Worm (Caenorhabditis elegans): ENCODE data around the gene mig-5.

Gene mig-5

DNA sequence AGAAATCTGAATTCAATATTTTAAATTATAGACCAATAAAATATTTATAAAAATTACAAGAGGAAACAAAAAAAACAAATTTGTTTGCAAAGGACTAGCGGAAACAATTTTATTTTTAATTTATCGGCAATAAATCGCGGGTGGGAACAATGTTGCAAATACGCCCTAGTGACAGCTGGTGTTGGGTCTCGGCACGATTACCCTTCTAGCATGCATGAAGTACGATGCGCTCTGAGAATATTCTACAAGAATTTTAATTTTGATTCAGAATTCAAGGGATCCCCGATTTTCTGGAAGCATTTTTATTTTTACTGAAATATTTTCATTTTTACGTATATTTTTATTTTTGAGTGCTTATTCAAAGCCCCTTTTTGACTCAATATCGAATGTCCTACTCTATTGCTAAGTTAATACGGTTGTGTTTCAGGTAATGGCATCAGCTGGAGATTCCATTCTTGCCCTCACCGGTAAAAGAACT, at the start of gene mig-5, which contains the start of gene cct-1:
TSS of gene mig-5 (minus strand) at position 8 of the 478 bp plus-strand sequence.
TSS of gene cct-1 (plus strand) at position 428 of the 478 bp plus-strand sequence.
- no peak for TF ChIP-seq unc-62 (GFP tag; optimal IDR thresholded peaks at IDR 0.05)

- no peak for TF ChIP-seq unc-62 (GFP tag; optimal IDR thresholded peaks at IDR 0.05)
These were observed 47.7 kb upstream of the mig-5 start, which contains the start of gene M110.7 for ce11 chrII:8232489-8232888. TSS of gene M110.7 (plus strand) at chrII:8232789.

- no peak for TF ChIP-seq unc-62 (GFP tag; optimal IDR thresholded peaks at IDR 0.05)
These were observed 46.2 kb upstream of the mig-5 start, which contains the start of gene M110.9 for ce11 chrII:8230976-8231375. TSS of gene M110.9 (plus strand) at chrII:8231276.

DNA sequence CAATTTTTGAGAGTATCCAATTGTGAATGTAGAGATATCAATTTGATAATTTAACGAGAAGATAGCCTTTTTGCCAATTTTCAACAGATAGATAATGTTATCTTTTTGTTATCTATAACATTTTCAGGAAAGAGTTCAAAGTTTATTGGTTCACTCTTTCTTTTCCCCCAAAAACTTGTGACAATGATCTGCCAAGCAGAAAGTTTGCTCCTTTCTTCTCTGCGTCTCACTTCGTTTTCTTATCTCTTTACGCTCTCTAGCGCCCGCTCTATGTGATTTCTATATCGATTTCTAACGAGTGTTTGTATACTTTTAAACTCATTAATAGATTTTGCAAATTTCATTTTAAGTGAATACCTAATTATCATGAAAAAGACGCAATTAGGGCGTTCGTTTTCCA, 41.7 kb upstream of the mig-5 start:
- no peak for TF ChIP-seq unc-62 (GFP tag; optimal IDR thresholded peaks at IDR 0.05)

- no peak for TF ChIP-seq unc-62 (GFP tag; optimal IDR thresholded peaks at IDR 0.05)
These were observed 41.1 kb upstream of the mig-5 start for ce11 chrII:8225914-8226313.

DNA sequence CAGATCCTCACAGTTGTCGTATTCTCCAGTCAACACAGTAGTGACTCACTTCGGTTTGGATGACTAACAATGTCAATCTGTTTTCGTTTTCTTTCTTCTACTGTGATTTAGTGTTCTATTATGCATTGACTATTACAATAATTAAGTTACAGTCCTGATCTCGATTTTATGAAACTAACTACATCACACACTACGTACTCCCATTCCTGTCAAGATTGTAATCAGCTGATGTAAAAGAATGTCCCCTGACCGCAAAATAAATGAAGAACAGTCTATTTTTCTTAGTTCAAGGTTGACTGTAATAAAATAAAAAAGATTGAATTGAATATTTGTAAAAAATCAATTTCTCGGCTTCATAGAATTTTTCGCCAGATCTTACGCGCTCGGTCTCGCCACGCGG, 40.5 kb upstream of the mig-5 start:
- no peak for TF ChIP-seq unc-62 (GFP tag; optimal IDR thresholded peaks at IDR 0.05)

DNA sequence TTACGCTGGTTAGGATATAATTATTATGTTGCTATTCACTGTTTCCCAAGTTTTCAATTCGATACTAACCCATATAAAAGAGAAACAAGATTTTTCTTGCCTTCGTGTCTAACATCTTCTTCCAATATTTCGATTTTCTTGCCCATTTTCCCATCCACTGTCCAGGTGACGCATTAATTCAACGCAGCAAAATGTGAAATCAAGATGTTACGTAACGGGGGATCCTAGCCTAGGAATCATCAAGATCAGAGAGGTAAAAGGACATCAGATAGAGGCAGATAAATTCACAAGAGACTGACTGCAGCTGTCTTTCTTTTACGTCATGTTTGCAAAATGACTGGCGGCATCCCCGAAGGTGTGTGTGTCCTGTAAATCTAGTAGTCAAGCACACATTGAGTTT, 39.8 kb upstream of the mig-5 start:
- no peak for TF ChIP-seq unc-62 (GFP tag; optimal IDR thresholded peaks at IDR 0.05)

DNA sequence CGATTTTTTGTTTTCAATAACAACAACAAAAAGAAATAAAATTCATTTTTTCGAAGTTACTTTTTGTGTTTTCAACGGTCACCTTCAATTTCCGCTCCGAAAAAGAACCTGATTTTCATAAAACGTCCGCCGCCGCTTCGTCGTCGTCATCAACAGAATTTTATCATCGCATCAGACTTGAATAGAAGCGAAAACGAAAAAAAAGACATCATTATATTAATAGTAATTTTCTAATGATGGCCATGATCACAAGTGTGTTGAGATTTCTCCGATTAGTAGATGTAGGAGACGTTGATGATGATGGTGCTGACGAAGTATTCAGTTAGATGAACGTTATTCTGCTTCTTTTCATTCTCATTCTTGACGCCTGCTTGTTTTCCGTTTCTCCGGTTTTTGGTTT, 39.1 kb upstream of the mig-5 start:
- no peak for TF ChIP-seq unc-62 (GFP tag; optimal IDR thresholded peaks at IDR 0.05)

DNA sequence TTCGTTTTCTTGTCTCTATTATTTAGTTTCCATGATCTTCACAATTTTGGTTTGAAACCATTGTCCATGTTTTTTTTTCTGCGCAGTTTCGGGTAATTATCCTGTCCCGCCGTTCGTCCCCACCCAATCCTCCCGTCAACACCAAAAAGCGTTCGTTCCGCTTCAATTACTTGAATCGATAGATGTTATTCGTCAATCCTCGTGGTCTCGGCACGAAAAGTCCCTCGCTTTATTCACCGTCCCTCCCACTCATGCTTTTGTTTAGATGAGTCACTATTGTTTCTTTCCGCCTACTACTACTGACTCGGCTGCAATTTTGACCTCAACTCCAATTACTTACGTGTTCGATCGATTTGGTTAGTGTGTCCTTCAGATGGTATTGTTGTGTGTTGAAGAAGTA, 38.6 kb upstream of the mig-5 start:
- no peak for TF ChIP-seq unc-62 (GFP tag; optimal IDR thresholded peaks at IDR 0.05)

ce11 chrII:8222309-8223065, 37.7 kb upstream of the mig-5 start, which contains the start of gene dab-1:
TSS of gene dab-1 (plus strand) at chrII:8222386.
- TF ChIP-seq unc-62 (GFP tag; optimal IDR thresholded peaks at IDR 0.05): no peak

ce11 chrII:8220267-8220666, 35.4 kb upstream of the mig-5 start:
- TF ChIP-seq unc-62 (GFP tag; optimal IDR thresholded peaks at IDR 0.05): no peak

DNA sequence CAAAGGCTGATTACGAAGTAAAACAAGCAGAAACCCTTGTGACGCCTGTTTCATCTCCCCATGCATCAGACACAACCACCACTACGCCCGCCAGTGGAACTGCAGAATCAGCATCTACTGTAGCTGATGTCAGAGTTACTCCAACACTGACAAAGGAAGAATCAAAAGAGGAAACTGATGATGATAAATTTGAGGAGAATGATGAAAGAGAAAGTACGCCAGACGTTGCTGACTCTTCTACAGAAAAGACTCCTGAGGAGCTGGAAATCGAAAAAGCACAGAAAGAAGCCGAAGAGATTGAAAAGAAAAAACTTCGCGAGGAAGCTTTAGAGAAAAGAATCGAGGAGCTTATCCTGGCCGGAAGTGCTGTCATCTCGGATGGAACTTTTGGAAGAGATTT, 33.4 kb upstream of the mig-5 start:
- no peak for TF ChIP-seq unc-62 (GFP tag; optimal IDR thresholded peaks at IDR 0.05)

ce11 chrII:8216922-8217321, 32.1 kb upstream of the mig-5 start, which contains the start of gene ifg-1:
TSS of gene ifg-1 (plus strand) at chrII:8217222.
- TF ChIP-seq unc-62 (GFP tag; optimal IDR thresholded peaks at IDR 0.05): no peak

DNA sequence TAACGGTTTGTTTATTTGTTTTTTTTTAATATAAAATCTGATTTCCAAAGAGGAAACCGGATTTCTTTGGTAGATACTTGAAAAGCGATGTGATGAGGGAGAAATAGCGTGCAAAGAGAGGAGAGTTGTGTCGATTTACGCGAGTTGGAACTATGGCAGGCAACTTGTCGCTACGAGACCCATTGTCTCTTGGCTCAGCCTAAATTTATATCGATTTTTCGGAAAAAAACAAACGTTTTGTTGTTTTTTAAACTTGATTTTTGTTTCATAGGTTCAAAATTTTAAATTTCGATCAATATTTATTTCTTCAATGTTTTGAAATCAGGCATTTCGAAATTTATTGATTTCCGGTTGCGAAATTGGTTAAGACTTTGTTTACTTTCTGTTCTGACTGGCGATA, 31.6 kb upstream of the mig-5 start, which contains the start of gene M110.3:
TSS of gene M110.3 (minus strand) at position 184 of the 400 bp plus-strand sequence.
- no peak for TF ChIP-seq unc-62 (GFP tag; optimal IDR thresholded peaks at IDR 0.05)

ce11 chrII:8214367-8214766, 29.5 kb upstream of the mig-5 start, which contains the start of gene M110.10:
TSS of gene M110.10 (minus strand) at chrII:8214467.
- no peak for TF ChIP-seq unc-62 (GFP tag; optimal IDR thresholded peaks at IDR 0.05)

DNA sequence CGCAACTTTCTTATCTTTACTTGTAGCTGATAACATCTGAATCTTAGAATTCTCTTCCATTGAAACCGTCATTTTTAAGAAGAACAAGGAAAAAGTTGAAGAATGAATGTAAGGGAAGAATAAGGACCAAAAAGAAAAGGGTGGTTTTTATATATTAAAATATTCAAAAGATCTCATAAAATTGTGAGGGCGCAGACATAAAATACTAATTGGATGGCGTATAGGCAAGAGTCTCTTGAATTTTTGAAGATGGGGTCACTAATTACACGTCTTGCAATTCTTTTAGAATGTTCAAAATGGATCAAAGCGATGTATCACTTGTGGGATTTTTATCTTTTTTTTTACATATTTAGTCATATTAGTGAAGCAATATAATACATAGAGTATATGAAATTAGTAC, 27.9 kb upstream of the mig-5 start, which contains the start of gene twk-3:
TSS of gene twk-3 (minus strand) at position 101 of the 400 bp plus-strand sequence.
- TF ChIP-seq unc-62 (GFP tag; optimal IDR thresholded peaks at IDR 0.05): no peak

ce11 chrII:8209476-8209875, 24.7 kb upstream of the mig-5 start, which contains the start of gene M110.8:
TSS of gene M110.8 (minus strand) at chrII:8209576.
- TF ChIP-seq unc-62 (GFP tag; optimal IDR thresholded peaks at IDR 0.05): no peak

All from whole organism, dauer.